Worm (Caenorhabditis elegans) whole organism, mixed stage, embryonic: Measurements from ENCODE around the gene Y17D7C.1.

Source experiments
- M03D4.4 ChIP-seq: sonication (generic microtip); optimal IDR thresholded peaks from 2 replicates; lab custom pipeline; 2017; ENCODE audit warnings: mild to moderate bottlenecking, missing genetic modification characterization, missing compliant biosample characterization
- bed-3 ChIP-seq: fragments of 200-800 bp; sonication (Bioruptor generic); optimal IDR thresholded peaks from 3 replicates; lab custom pipeline; 2018; ENCODE audit warnings: mild to moderate bottlenecking, missing genetic modification characterization, moderate library complexity, missing compliant biosample characterization
- blmp-1 ChIP-seq: fragments of 150-350 bp; optimal IDR thresholded peaks from 2 replicates; lab custom pipeline; 2014; ENCODE audit warnings: missing biosample characterization, missing genetic modification characterization
- ceh-39 ChIP-seq: fragments of 150-350 bp; optimal IDR thresholded peaks from 2 replicates; lab custom pipeline; 2014; ENCODE audit warnings: missing biosample characterization, missing genetic modification characterization
- ceh-43 ChIP-seq: fragments of 200-800 bp; sonication (Bioruptor generic); optimal IDR thresholded peaks from 2 replicates; lab custom pipeline; 2018; ENCODE audit warnings: mild to moderate bottlenecking, missing genetic modification characterization, moderate library complexity, missing compliant biosample characterization
- ces-1 ChIP-seq: fragments of 150-350 bp; optimal IDR thresholded peaks from 2 replicates; lab custom pipeline; 2014; ENCODE audit warnings: missing biosample characterization, missing genetic modification reagents, missing genetic modification characterization
- cnd-1 ChIP-seq: fragments of 200-800 bp; sonication (Bioruptor generic); optimal IDR thresholded peaks from 2 replicates; lab custom pipeline; 2018; ENCODE audit warnings: mild to moderate bottlenecking, missing genetic modification characterization, missing compliant biosample characterization
- drap-1 ChIP-seq: fragments of 200-800 bp; sonication (Bioruptor generic); optimal IDR thresholded peaks from 3 replicates; lab custom pipeline; 2018; ENCODE audit warnings: mild to moderate bottlenecking, missing genetic modification characterization, missing compliant biosample characterization
- elt-1 ChIP-seq: sonication (generic microtip); optimal IDR thresholded peaks from 2 replicates; lab custom pipeline; 2017; ENCODE audit warnings: missing genetic modification characterization, mild to moderate bottlenecking, missing compliant biosample characterization, antibody characterized with exemption, moderate library complexity, borderline replicate concordance; ENCODE audit not compliant: insufficient read depth
- elt-3 ChIP-seq: fragments of 150-350 bp; optimal IDR thresholded peaks from 2 replicates; lab custom pipeline; 2014; ENCODE audit warnings: missing biosample characterization, missing genetic modification characterization
- flh-1 ChIP-seq: fragments of 200-800 bp; sonication (Bioruptor generic); optimal IDR thresholded peaks from 2 replicates; lab custom pipeline; 2018; ENCODE audit warnings: mild to moderate bottlenecking, missing genetic modification characterization, moderate library complexity, missing compliant biosample characterization
- hlh-1 ChIP-seq: fragments of 150-350 bp; optimal IDR thresholded peaks from 2 replicates; lab custom pipeline; 2014; ENCODE audit warnings: missing biosample characterization, missing genetic modification reagents, missing genetic modification characterization
- lin-32 ChIP-seq: fragments of 200-800 bp; sonication (Bioruptor generic); optimal IDR thresholded peaks from 2 replicates; lab custom pipeline; 2018; ENCODE audit warnings: mild to moderate bottlenecking, missing genetic modification characterization, missing compliant biosample characterization
- lsy-2 ChIP-seq: fragments of 150-350 bp; optimal IDR thresholded peaks from 2 replicates; lab custom pipeline; 2014; ENCODE audit warnings: missing biosample characterization, missing genetic modification characterization
- mep-1 ChIP-seq: fragments of 150-350 bp; optimal IDR thresholded peaks from 2 replicates; lab custom pipeline; 2017; ENCODE audit warnings: missing biosample characterization, missing genetic modification reagents, missing genetic modification characterization, inconsistent platforms
- mls-2 ChIP-seq: sonication (generic microtip); optimal IDR thresholded peaks from 2 replicates; lab custom pipeline; 2016; ENCODE audit warnings: mild to moderate bottlenecking, missing genetic modification characterization, moderate library complexity, missing compliant biosample characterization
- nhr-12 ChIP-seq: fragments of 150-350 bp; optimal IDR thresholded peaks from 2 replicates; lab custom pipeline; 2014; ENCODE audit warnings: missing biosample characterization, missing genetic modification characterization
- nhr-2 ChIP-seq: fragments of 150-350 bp; optimal IDR thresholded peaks from 2 replicates; lab custom pipeline; 2014; ENCODE audit warnings: missing biosample characterization, missing genetic modification characterization
- nhr-237 ChIP-seq: fragments of 150-350 bp; optimal IDR thresholded peaks from 2 replicates; lab custom pipeline; 2014; ENCODE audit warnings: missing biosample characterization, missing genetic modification characterization
- nhr-28 ChIP-seq: fragments of 150-350 bp; optimal IDR thresholded peaks from 2 replicates; lab custom pipeline; 2014; ENCODE audit warnings: missing biosample characterization, missing genetic modification characterization
- nhr-76 ChIP-seq: sonication (generic microtip); optimal IDR thresholded peaks from 2 replicates; lab custom pipeline; 2017; ENCODE audit warnings: missing biosample characterization, missing genetic modification characterization
- pha-4 ChIP-seq: fragments of 150-350 bp; optimal IDR thresholded peaks from 2 replicates; lab custom pipeline; 2018; ENCODE audit warnings: missing biosample characterization, missing genetic modification reagents, missing genetic modification characterization
- sem-2 ChIP-seq: fragments of 200-800 bp; sonication (Bioruptor generic); optimal IDR thresholded peaks from 2 replicates; lab custom pipeline; 2018; ENCODE audit warnings: mild to moderate bottlenecking, missing genetic modification characterization, missing compliant biosample characterization
- snpc-4 ChIP-seq: fragments of 150-350 bp; optimal IDR thresholded peaks from 2 replicates; lab custom pipeline; 2014; ENCODE audit warnings: missing biosample characterization, missing genetic modification characterization
- sptf-1 ChIP-seq: sonication (generic microtip); optimal IDR thresholded peaks from 2 replicates; lab custom pipeline; 2017; ENCODE audit warnings: mild to moderate bottlenecking, missing genetic modification characterization, moderate library complexity, missing compliant biosample characterization
- tbx-8 ChIP-seq: fragments of 200-800 bp; sonication (Bioruptor generic); optimal IDR thresholded peaks from 2 replicates; lab custom pipeline; 2018; ENCODE audit warnings: mild to moderate bottlenecking, missing genetic modification characterization, moderate library complexity, missing compliant biosample characterization
- unc-120 ChIP-seq: sonication (generic microtip); optimal IDR thresholded peaks from 2 replicates; lab custom pipeline; 2017; ENCODE audit warnings: missing genetic modification characterization, missing compliant biosample characterization; ENCODE audit not compliant: poor library complexity, severe bottlenecking
- unc-39 ChIP-seq: fragments of 150-350 bp; optimal IDR thresholded peaks from 2 replicates; lab custom pipeline; 2014; ENCODE audit warnings: missing biosample characterization, missing genetic modification characterization
- unc-62 ChIP-seq: fragments of 150-350 bp; optimal IDR thresholded peaks from 2 replicates; lab custom pipeline; 2014; ENCODE audit warnings: missing biosample characterization, missing genetic modification reagents, missing genetic modification characterization
- zip-8 ChIP-seq: fragments of 150-350 bp; optimal IDR thresholded peaks from 2 replicates; lab custom pipeline; 2014; ENCODE audit warnings: missing biosample characterization, missing genetic modification characterization
- ztf-11 ChIP-seq: fragments of 150-350 bp; optimal IDR thresholded peaks from 2 replicates; lab custom pipeline; 2014; ENCODE audit warnings: missing biosample characterization, missing genetic modification characterization

Y17D7C.1 gene

ce11 chrV:18734381-18734780 is 28.0 kb downstream of the Y17D7C.1 start, which contains the start of gene scl-20:
Gene scl-20 (minus strand): TSS chrV:18734481.
- TF ChIP-seq sem-2 (GFP tag; lab: Kevin White, UChicago) (no peak), mls-2 (tag; lab: Kevin White, UChicago) (no peak), elt-1 (tag; lab: Kevin White, UChicago) (no peak), ces-1 (no peak), unc-120 (tag; lab: Kevin White, UChicago) (no peak), nhr-28 (tag; lab: Kevin White, UChicago) (no peak), nhr-237 (tag; lab: Kevin White, UChicago) (no peak), zip-8 (tag; lab: Kevin White, UChicago) (no peak), elt-3 (tag; lab: Kevin White, UChicago) (no peak), cnd-1 (tag; lab: Kevin White, UChicago) (no peak), lin-32 (no peak), unc-62 (GFP tag; lab: Kevin White, UChicago) (no peak), bed-3 (GFP tag; lab: Kevin White, UChicago) (no peak), ceh-43 (GFP tag; lab: Kevin White, UChicago) (no peak), drap-1 (GFP tag; lab: Kevin White, UChicago) (no peak)

- TF ChIP-seq ces-1 (no peak), mep-1 (tag; lab: Kevin White, UChicago) (no peak), unc-39 (no peak), unc-62 (GFP tag; lab: Kevin White, UChicago) (no peak), tbx-8 (GFP tag; lab: Kevin White, UChicago) (no peak), elt-1 (tag; lab: Kevin White, UChicago) (no peak), nhr-76 (tag; lab: Kevin White, UChicago) (no peak), sptf-1 (tag; lab: Kevin White, UChicago) (no peak), nhr-28 (tag; lab: Kevin White, UChicago) (no peak), nhr-2 (no peak), cnd-1 (tag; lab: Kevin White, UChicago) (no peak), blmp-1 (tag; lab: Kevin White, UChicago) (no peak), snpc-4 (tag; lab: Kevin White, UChicago) (no peak), nhr-237 (tag; lab: Kevin White, UChicago) (no peak), zip-8 (tag; lab: Kevin White, UChicago) (no peak), ztf-11 (no peak), unc-120 (tag; lab: Kevin White, UChicago) (no peak), hlh-1 (tag; lab: Kevin White, UChicago) (no peak)
Observed at ce11 chrV:18737646-18738045, 31.3 kb downstream of the Y17D7C.1 start.

- TF ChIP-seq lsy-2 (tag; lab: Kevin White, UChicago) (no peak), sptf-1 (tag; lab: Kevin White, UChicago) (no peak), zip-8 (tag; lab: Kevin White, UChicago) (no peak), tbx-8 (GFP tag; lab: Kevin White, UChicago) (no peak), drap-1 (GFP tag; lab: Kevin White, UChicago) (no peak), nhr-28 (tag; lab: Kevin White, UChicago) (no peak), nhr-12 (no peak), blmp-1 (tag; lab: Kevin White, UChicago) (no peak), snpc-4 (tag; lab: Kevin White, UChicago) (no peak), elt-1 (tag; lab: Kevin White, UChicago) (no peak), nhr-2 (no peak), ztf-11 (no peak), lin-32 (no peak), cnd-1 (tag; lab: Kevin White, UChicago) (no peak), ces-1 (no peak), ceh-39 (tag; lab: Kevin White, UChicago) (no peak), ceh-43 (GFP tag; lab: Kevin White, UChicago) (no peak)
- TF ChIP-seq, all 35 proteins: peak for 0
Observed at ce11 chrV:18742108-18742507, 35.7 kb downstream of the Y17D7C.1 start, which contains the start of gene clec-250. Gene clec-250 (minus strand): TSS chrV:18742208.

- TF ChIP-seq pha-4 (tag; lab: Kevin White, UChicago) = no peak
- no peak for TF ChIP-seq sptf-1 (tag; lab: Kevin White, UChicago)
- TF ChIP-seq nhr-12 = no peak
- no peak for TF ChIP-seq ceh-43 (GFP tag; lab: Kevin White, UChicago)
- no peak for TF ChIP-seq ces-1
- TF ChIP-seq bed-3 (GFP tag; lab: Kevin White, UChicago) = no peak
- TF ChIP-seq snpc-4 (tag; lab: Kevin White, UChicago) = no peak
- TF ChIP-seq mep-1 (tag; lab: Kevin White, UChicago) = no peak
- no peak for TF ChIP-seq drap-1 (GFP tag; lab: Kevin White, UChicago)
- no peak for TF ChIP-seq M03D4.4 (tag; lab: Kevin White, UChicago)
- no peak for TF ChIP-seq tbx-8 (GFP tag; lab: Kevin White, UChicago)
- TF ChIP-seq flh-1 (GFP tag; lab: Kevin White, UChicago) = no peak
- TF ChIP-seq nhr-237 (tag; lab: Kevin White, UChicago) = no peak
Observed at ce11 chrV:18746937-18747660, 40.7 kb downstream of the Y17D7C.1 start, which contains the start of gene clec-251. Gene clec-251 (minus strand): TSS chrV:18746987.
